Worm (Caenorhabditis elegans): ENCODE data around the gene pat-6.

The pat-6 gene

DNA sequence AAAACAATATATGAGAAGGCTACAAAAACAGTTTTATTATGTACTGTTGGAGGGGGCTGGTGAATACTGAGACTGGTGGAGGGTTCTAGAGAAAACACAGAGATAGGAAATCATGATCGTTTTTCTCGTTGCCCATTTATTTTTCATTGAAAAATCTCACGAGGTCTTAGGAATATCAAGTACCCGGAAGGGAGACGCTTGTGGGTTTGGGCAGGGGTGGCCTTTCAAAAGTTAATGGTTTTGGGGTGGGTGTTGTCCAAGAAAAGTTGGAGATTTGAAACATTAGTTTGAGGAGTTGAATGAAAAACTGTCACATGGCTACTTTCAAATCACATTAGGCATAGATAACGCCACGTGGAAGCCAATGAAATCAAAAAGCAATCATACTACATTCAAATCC, 30.7 kb upstream of the pat-6 start:
- TF ChIP-seq mls-2 (tag; optimal IDR thresholded peaks at IDR 0.05) (no peak), sptf-1 (tag; optimal IDR thresholded peaks at IDR 0.05) (no peak), M03D4.4 (tag; optimal IDR thresholded peaks at IDR 0.05) (no peak)

DNA sequence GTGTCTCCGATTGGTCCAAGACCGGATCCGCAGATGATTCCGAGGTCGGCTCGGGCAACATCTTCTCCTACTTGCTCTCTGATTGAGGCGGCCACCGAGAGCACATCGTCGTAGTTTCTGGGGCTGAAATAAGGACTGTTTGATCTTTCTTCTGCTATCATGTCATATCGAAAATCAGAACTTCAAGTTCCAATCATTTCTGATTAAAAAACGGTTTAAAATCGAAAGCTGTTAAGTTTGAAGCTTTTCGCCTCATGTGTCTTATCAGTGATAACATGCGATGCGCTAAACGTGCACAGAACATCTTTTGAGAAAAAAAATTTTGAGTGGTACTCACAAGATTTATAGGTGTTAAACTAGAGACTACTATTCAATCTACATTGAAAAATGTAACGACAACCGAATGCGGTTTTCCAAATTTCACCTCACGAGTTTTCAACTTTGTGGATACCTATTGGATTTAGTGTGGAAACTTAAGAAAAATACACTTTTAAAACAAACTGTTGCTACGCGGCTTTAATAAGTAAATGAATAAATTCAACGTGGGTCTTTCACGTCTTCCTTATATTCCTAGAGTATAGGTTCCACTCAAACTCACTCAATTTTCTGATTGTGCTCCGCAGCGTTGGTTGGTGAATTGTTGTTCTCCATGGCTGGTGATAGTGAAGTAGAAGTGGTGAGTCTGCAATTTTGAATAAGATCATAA, 30.1 kb upstream of the pat-6 start:
- TF ChIP-seq blmp-1 (tag; optimal IDR thresholded peaks at IDR 0.05) (no peak), unc-39 (tag; optimal IDR thresholded peaks at IDR 0.05) (no peak)

DNA sequence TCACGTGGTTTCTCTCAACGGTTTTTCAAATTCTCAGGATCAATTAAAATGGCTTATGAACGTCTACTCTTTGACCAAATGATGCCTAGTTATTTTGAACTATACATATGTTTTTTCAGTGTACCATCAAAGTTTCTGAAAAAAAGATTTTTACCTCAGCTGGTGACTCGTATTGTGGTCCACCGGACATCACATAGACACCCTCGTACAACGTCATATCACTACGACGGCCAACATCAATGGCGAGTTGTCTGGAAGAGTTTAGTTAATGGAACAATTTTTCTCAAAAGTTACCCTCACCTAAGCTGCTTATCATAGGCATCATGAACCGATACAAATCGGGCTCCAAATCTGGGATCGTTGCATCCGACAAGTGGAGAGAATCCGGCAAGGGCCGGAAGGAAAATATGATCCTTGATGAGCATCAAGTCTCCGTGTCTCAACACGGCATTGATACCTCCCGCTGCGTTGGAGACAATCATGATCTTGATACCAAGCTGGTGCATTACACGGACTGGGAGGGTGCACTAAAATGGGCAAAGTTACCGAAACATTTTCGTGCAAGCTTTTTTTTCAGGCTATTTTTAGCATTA, 29.2 kb upstream of the pat-6 start:
- TF ChIP-seq unc-39 (tag; optimal IDR thresholded peaks at IDR 0.05) (no peak), nhr-2 (tag; optimal IDR thresholded peaks at IDR 0.05) (no peak), snpc-4 (tag; optimal IDR thresholded peaks at IDR 0.05) (no peak), ceh-83 (GFP tag; optimal IDR thresholded peaks at IDR 0.05) (no peak), tbx-8 (GFP tag; optimal IDR thresholded peaks at IDR 0.05) (no peak), ceh-39 (tag; optimal IDR thresholded peaks at IDR 0.05) (no peak), unc-62 (GFP tag; optimal IDR thresholded peaks at IDR 0.05) (no peak), lin-32 (GFP tag; optimal IDR thresholded peaks at IDR 0.05) (no peak), ztf-11 (tag; optimal IDR thresholded peaks at IDR 0.05) (no peak), mep-1 (tag; optimal IDR thresholded peaks at IDR 0.05) (no peak), pha-4 (tag; optimal IDR thresholded peaks at IDR 0.05) (no peak), nhr-12 (tag; optimal IDR thresholded peaks at IDR 0.05) (no peak), mls-2 (tag; optimal IDR thresholded peaks at IDR 0.05) (no peak)

DNA sequence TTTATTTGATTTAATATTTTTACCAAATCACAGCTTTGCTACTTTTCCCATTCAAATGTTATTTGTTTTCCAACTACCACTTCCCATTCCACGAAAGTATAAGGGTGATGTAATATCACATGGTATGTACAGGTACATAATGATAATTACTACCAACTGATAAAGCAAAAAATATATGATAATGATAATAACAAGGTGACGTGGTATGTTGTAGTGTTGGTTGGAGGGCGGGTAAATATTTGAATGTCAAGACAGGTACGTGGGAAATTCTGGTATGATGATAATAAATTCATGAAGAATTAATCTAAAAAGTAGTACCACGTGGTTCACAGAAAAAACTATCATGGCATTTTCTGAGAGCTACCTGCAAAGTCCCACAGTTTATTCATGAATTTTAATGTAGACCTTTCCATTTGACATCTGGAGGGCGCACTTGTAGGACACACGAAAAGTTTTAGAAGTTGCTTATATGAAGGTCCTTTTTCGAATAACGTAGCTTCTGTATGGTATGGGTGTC, 27.9 kb upstream of the pat-6 start:
- TF ChIP-seq zip-8 (tag; optimal IDR thresholded peaks at IDR 0.05) (no peak), mep-1 (tag; optimal IDR thresholded peaks at IDR 0.05) (no peak), ztf-11 (tag; optimal IDR thresholded peaks at IDR 0.05) (no peak), unc-39 (tag; optimal IDR thresholded peaks at IDR 0.05) (no peak), unc-62 (GFP tag; optimal IDR thresholded peaks at IDR 0.05) (no peak), lsy-2 (tag; optimal IDR thresholded peaks at IDR 0.05) (no peak), M03D4.4 (tag; optimal IDR thresholded peaks at IDR 0.05) (no peak), cnd-1 (tag; optimal IDR thresholded peaks at IDR 0.05) (no peak), ceh-39 (tag; optimal IDR thresholded peaks at IDR 0.05) (no peak), nhr-237 (tag; optimal IDR thresholded peaks at IDR 0.05) (no peak)

DNA sequence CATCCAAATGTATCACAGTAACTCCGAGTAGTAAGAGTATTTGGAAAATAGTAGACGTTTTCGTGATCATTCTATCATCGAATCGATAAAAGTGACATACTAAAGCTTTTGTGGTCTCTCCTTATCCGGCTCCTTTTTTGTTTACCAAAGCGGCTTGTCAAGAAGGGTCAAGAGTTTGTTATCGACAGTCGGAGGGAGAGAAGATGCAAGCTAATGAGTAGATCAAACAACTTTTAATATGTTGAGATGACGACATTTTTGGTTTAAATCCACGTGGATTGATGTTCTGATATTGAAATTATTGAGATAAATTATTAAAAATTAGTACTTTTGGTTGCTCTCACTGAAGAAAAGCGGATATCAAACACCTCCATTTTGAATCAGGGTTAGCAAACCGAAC, 27.3 kb upstream of the pat-6 start, which contains the start of gene T21D12.7:
T21D12.7 (minus strand) TSS at position 101 of the 400 bp plus-strand sequence.
- TF ChIP-seq bed-3 (GFP tag; optimal IDR thresholded peaks at IDR 0.05) (no peak), hlh-1 (tag; optimal IDR thresholded peaks at IDR 0.05) (no peak), blmp-1 (tag; optimal IDR thresholded peaks at IDR 0.05) (no peak), pha-4 (tag; optimal IDR thresholded peaks at IDR 0.05) (no peak), snpc-4 (tag; optimal IDR thresholded peaks at IDR 0.05) (no peak), ceh-39 (tag; optimal IDR thresholded peaks at IDR 0.05) (no peak), mep-1 (tag; optimal IDR thresholded peaks at IDR 0.05) (no peak), unc-39 (tag; optimal IDR thresholded peaks at IDR 0.05) (no peak)

DNA sequence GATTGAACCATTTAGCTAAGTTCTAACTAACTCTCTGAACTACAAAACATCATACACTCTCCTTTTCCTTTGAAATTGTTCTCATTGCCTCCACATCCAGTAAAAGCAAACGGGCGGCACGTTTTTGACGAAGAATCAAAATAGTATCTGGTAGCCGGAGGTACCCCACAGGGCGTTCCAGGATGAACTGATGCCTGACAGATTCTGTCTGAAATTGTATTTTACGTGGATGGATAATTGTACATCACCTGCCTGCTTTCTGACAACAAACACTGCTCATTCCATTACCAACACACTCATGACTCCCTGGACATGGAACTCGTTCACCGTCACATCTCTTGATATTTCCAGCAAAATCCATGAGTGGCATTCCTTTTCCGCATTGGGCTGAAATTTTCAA, 26.4 kb upstream of the pat-6 start:
- no peak for TF ChIP-seq sptf-1 (tag; optimal IDR thresholded peaks at IDR 0.05)
- TF ChIP-seq bed-3 (GFP tag; optimal IDR thresholded peaks at IDR 0.05) = no peak
- TF ChIP-seq unc-62 (GFP tag; optimal IDR thresholded peaks at IDR 0.05) = no peak
- no peak for TF ChIP-seq ceh-83 (GFP tag; optimal IDR thresholded peaks at IDR 0.05)
- TF ChIP-seq nhr-12 (tag; optimal IDR thresholded peaks at IDR 0.05) = no peak
- no peak for TF ChIP-seq ceh-43 (GFP tag; optimal IDR thresholded peaks at IDR 0.05)
- TF ChIP-seq drap-1 (GFP tag; optimal IDR thresholded peaks at IDR 0.05) = no peak
- no peak for TF ChIP-seq unc-39 (tag; optimal IDR thresholded peaks at IDR 0.05)
- no peak for TF ChIP-seq nhr-76 (tag; optimal IDR thresholded peaks at IDR 0.05)
- TF ChIP-seq ztf-11 (tag; optimal IDR thresholded peaks at IDR 0.05) = no peak
- no peak for TF ChIP-seq nhr-28 (tag; optimal IDR thresholded peaks at IDR 0.05)
- no peak for TF ChIP-seq hlh-1 (tag; optimal IDR thresholded peaks at IDR 0.05)
- no peak for TF ChIP-seq tbx-8 (GFP tag; optimal IDR thresholded peaks at IDR 0.05)
- no peak for TF ChIP-seq lin-13 (tag; optimal IDR thresholded peaks at IDR 0.05)
- no peak for TF ChIP-seq ces-1 (GFP tag; optimal IDR thresholded peaks at IDR 0.05)
- no peak for TF ChIP-seq snpc-4 (tag; optimal IDR thresholded peaks at IDR 0.05)
- no peak for TF ChIP-seq elt-1 (tag; optimal IDR thresholded peaks at IDR 0.05; ENCODE audit: borderline replicate concordance, insufficient read depth)
- no peak for TF ChIP-seq elt-3 (tag; optimal IDR thresholded peaks at IDR 0.05)
